Fruit fly (Drosophila melanogaster): ENCODE data around the gene CG4213.

The CG4213 gene

DNA sequence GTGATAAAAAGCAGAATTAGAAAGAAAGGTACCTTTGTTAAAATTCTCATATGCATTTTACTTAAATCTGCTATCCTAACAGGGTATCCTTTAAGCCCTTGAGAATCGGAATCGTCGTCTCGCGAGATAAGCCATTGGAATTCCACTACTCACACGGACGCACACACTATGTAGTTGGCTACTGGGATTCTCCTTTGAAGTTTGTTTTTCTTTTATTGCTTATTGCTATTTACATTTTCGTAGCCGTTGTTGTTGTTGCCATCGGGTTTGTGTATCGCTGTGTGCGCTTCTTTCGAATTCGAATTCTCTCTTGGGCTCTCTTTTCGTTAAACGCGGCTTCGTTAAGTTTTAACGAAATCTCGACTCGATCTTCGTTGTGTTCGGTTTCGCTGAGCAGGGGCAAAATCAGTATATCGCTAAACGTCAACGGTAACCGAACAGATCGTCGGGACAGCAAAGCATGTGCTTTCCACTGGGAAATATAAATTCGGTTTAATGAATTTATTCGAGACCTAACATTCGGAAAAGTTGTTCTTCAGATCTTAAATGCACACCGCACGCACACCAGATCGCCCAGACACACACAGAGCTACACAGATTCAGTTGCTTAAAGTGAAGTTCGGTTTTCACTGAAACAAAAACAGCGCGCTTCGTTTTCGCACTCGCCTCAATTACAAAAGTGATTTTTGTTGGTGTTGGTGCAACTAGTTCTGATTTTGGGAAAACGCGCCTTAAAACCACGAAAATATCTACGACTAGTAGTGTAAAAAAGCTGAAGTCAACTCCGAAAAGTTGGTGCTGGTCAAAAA is 29.0 kb upstream of the CG4213 start, which contains the start of gene ex (continued):
- TF ChIP-seq Stat92E (GFP tag; optimal IDR thresholded peaks at IDR 0.05): peak in 1 of 3 experiments; percentile 10
- TF ChIP-seq stwl (tag; optimal IDR thresholded peaks at IDR 0.05): no peak
- peak; percentile 44 for TF ChIP-seq CG8359 (GFP tag; optimal IDR thresholded peaks at IDR 0.05; ENCODE audit: borderline replicate concordance)
- TF ChIP-seq h (optimal IDR thresholded peaks at IDR 0.05): no peak
- TF ChIP-seq Oaz (GFP tag; IDR thresholded peaks at IDR 0.05): no peak
- TF ChIP-seq CG3163 (GFP tag; optimal IDR thresholded peaks at IDR 0.05): peak; percentile 65
- TF ChIP-seq BEAF-32 (GFP tag; optimal IDR thresholded peaks at IDR 0.05): no peak
- no peak; the same call in 1 of the 2 replicates for TF ChIP-seq danr (GFP tag; IDR thresholded peaks at IDR 0.05)
- no peak for TF ChIP-seq Hr39 (optimal IDR thresholded peaks at IDR 0.05)
- TF ChIP-seq usp (GFP tag; optimal IDR thresholded peaks at IDR 0.05): no peak
- peak; percentile 57 for TF ChIP-seq CG15514 (GFP tag; optimal IDR thresholded peaks at IDR 0.05)
- TF ChIP-seq abd-A (tag; optimal IDR thresholded peaks at IDR 0.05): peak; percentile 60
- peak; percentile 76 for TF ChIP-seq CG34376 (GFP tag; optimal IDR thresholded peaks at IDR 0.05)
- TF ChIP-seq scrt (GFP tag; optimal IDR thresholded peaks at IDR 0.05): peak; percentile 56
- peak; percentile 24; the same call in 1 of the 2 replicates for TF ChIP-seq amos (GFP tag; IDR thresholded peaks at IDR 0.05; ENCODE audit: partially characterized antibody)
- TF ChIP-seq CG13894 (tag; optimal IDR thresholded peaks at IDR 0.05): peak; percentile 73
- TF ChIP-seq row (GFP tag; IDR thresholded peaks at IDR 0.05): no peak; the same call in 2 of the 3 replicates
- TF ChIP-seq fd64A (GFP tag; optimal IDR thresholded peaks at IDR 0.05): peak; percentile 83
- peak; percentile 74 for TF ChIP-seq CG10543 (GFP tag; optimal IDR thresholded peaks at IDR 0.05)
- no peak for TF ChIP-seq CG8478 (optimal IDR thresholded peaks at IDR 0.05)
- TF ChIP-seq CG4707 (GFP tag; optimal IDR thresholded peaks at IDR 0.05): peak; percentile 80
- peak; percentile 66 for TF ChIP-seq tap (tag; optimal IDR thresholded peaks at IDR 0.05)
- peak in 1 of 2 experiments; percentile 37 for TF ChIP-seq Eip74EF (GFP tag; optimal IDR thresholded peaks at IDR 0.05)
- TF ChIP-seq corto (GFP tag; optimal IDR thresholded peaks at IDR 0.05): peak; percentile 48
- TF ChIP-seq Fer1 (GFP tag; optimal IDR thresholded peaks at IDR 0.05): peak; percentile 82
- TF ChIP-seq Ets97D (GFP tag; optimal IDR thresholded peaks at IDR 0.05): no peak
- TF ChIP-seq ttk (GFP tag; IDR thresholded peaks at IDR 0.05): no peak

DNA sequence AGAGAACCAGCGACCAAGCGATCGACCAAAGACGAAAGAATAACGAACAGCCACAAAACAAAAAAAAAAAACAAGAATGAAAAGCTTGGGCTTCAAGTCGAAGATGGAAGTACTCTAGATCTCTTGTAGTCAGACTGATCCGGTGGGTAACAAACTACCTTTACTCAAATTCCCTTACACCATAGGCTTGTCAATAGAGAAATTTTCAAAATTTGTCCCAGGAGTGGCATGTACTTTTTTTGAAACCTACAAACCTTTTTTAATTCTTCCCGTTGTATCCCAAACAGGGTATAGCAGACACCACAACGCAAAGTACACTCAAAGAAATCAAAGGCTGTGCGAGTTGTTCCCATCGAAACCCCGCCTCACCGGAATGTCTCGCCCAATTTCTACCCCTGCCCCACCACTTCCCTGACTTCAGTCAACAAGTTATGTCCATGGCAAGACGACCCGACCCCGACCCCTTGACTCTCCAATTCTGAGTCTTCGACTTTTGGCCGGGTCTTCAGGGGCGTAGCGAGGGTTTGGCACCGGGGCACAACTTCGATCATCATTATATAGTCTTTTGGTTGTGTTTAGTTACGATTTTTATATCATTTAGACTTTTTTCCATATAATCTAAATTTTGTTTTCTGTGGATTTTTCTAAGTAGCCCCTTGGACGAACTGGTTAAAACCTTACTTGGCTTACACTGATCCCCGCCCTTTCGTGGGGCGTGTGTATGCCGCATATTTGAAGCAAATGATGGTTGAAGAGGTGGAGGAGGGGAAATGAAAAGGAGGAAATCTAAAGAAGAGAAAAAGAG is 27.9 kb upstream of the CG4213 start:
- peak; percentile 14 for TF ChIP-seq CG17802 (tag; optimal IDR thresholded peaks at IDR 0.05)
- TF ChIP-seq CG11085 (GFP tag; IDR thresholded peaks at IDR 0.05): 0 out of 2 replicates have a peak, but pooled peaks have one; percentile 21
- peak; percentile 71 to 73 for TF ChIP-seq bsh (GFP tag; optimal IDR thresholded peaks at IDR 0.05)
- peak; percentile 67 for TF ChIP-seq gem (tag; optimal IDR thresholded peaks at IDR 0.05)
- no peak for TF ChIP-seq unc-4 (GFP tag; IDR thresholded peaks at IDR 0.05; ENCODE audit: partially characterized antibody)
- peak; percentile 48 for TF ChIP-seq CG8388 (GFP tag; optimal IDR thresholded peaks at IDR 0.05)
- no peak for TF ChIP-seq CG6654 (GFP tag; optimal IDR thresholded peaks at IDR 0.05)
- TF ChIP-seq row (GFP tag; IDR thresholded peaks at IDR 0.05): peak; percentile 66; the same call in 2 of the 3 replicates
- TF ChIP-seq CG4854 (GFP tag; optimal IDR thresholded peaks at IDR 0.05): peak; percentile 12
- TF ChIP-seq CG7987 (GFP tag; optimal IDR thresholded peaks at IDR 0.05): no peak
- peak; percentile 37; the same call in 1 of the 2 replicates for TF ChIP-seq HLH3B (GFP tag; IDR thresholded peaks at IDR 0.05)
- TF ChIP-seq sqz (GFP tag; optimal IDR thresholded peaks at IDR 0.05): peak; percentile 50
- peak; percentile 42 for TF ChIP-seq unpg (GFP tag; optimal IDR thresholded peaks at IDR 0.05)
- peak; percentile 39 for TF ChIP-seq eyg (GFP tag; optimal IDR thresholded peaks at IDR 0.05)
- TF ChIP-seq hkb (optimal IDR thresholded peaks at IDR 0.05): no peak
- 0 out of 2 replicates have a peak, but pooled peaks have one; percentile 46 for TF ChIP-seq hkb (GFP tag; IDR thresholded peaks at IDR 0.05)
- no peak for TF ChIP-seq NC2α (GFP tag; optimal IDR thresholded peaks at IDR 0.05)
- TF ChIP-seq CG32767 (GFP tag; IDR thresholded peaks at IDR 0.05): no peak
- no peak for TF ChIP-seq tap (tag; optimal IDR thresholded peaks at IDR 0.05)
- TF ChIP-seq Oli (tag; optimal IDR thresholded peaks at IDR 0.05): peak; percentile 8
- peak; percentile 13 for TF ChIP-seq CG33213 (GFP tag; optimal IDR thresholded peaks at IDR 0.05)
- no peak for TF ChIP-seq Poxn (GFP tag; IDR thresholded peaks at IDR 0.05)

Measured in whole organism, embryonic.